Fruit fly (Drosophila melanogaster) whole organism, prepupa: Measurements from ENCODE around the gene AstC.

Source experiments
- Blimp-1 ChIP-seq: fragments of 200-800 bp; sonication (Bioruptor generic); optimal IDR thresholded peaks from 3 replicates; lab custom pipeline; 2017; ENCODE audit warnings: missing biosample characterization, missing genetic modification characterization, mild to moderate bottlenecking, moderate library complexity, missing genetic modification reagents
- CG10669 ChIP-seq: fragments of 200-800 bp; sonication (Bioruptor generic); optimal IDR thresholded peaks from 3 replicates; lab custom pipeline; 2018; ENCODE audit warnings: missing biosample characterization, mild to moderate bottlenecking, missing genetic modification characterization, moderate library complexity
- CG11294 ChIP-seq: fragments of 200-800 bp; sonication (Bioruptor generic); IDR thresholded peaks from 2 replicates; pipeline ENCODE4 v1.3.6; 2022; ENCODE audit warnings: missing biosample characterization, missing genetic modification characterization
- CG11902 ChIP-seq: fragments of 200-800 bp; sonication (Bioruptor generic); optimal IDR thresholded peaks from 3 replicates; lab custom pipeline; 2016; ENCODE audit warnings: missing biosample characterization, missing genetic modification characterization
- CG15336 ChIP-seq: fragments of 200-800 bp; sonication (Bioruptor generic); IDR thresholded peaks from 2 replicates; pipeline ENCODE4 v1.3.6; 2022; ENCODE audit warnings: missing biosample characterization, missing genetic modification characterization
- CG1621 ChIP-seq: fragments of 200-800 bp; sonication (Bioruptor generic); optimal IDR thresholded peaks from 3 replicates; lab custom pipeline; 2018; ENCODE audit warnings: missing biosample characterization, mild to moderate bottlenecking, missing genetic modification characterization
- CG3032 ChIP-seq: fragments of 200-800 bp; optimal IDR thresholded peaks from 2 replicates; lab custom pipeline; 2019; ENCODE audit warnings: missing biosample characterization, mild to moderate bottlenecking, missing genetic modification characterization, moderate library complexity
- CG31627 ChIP-seq: fragments of 200-800 bp; sonication (Bioruptor generic); optimal IDR thresholded peaks from 3 replicates; lab custom pipeline; 2016; ENCODE audit warnings: missing biosample characterization, missing genetic modification characterization
- CG34406 ChIP-seq: fragments of 200-800 bp; sonication (Bioruptor generic); optimal IDR thresholded peaks from 3 replicates; lab custom pipeline; 2016; ENCODE audit warnings: missing biosample characterization, missing genetic modification characterization
- CG3919 ChIP-seq: fragments of 200-800 bp; sonication (Bioruptor generic); optimal IDR thresholded peaks from 3 replicates; lab custom pipeline; 2016; ENCODE audit warnings: missing biosample characterization, missing genetic modification characterization
- CG4318 ChIP-seq: fragments of 200-800 bp; sonication (Bioruptor generic); optimal IDR thresholded peaks from 3 replicates; lab custom pipeline; 2017; ENCODE audit warnings: missing biosample characterization, mild to moderate bottlenecking, missing genetic modification characterization
- CG6808 ChIP-seq: fragments of 200-800 bp; sonication (Bioruptor generic); optimal IDR thresholded peaks from 3 replicates; lab custom pipeline; 2017; ENCODE audit warnings: missing biosample characterization, missing genetic modification characterization, mild to moderate bottlenecking, moderate library complexity, missing genetic modification reagents
- CG6854 ChIP-seq: fragments of 200-800 bp; sonication (Bioruptor generic); optimal IDR thresholded peaks from 2 replicates; lab custom pipeline; 2017; ENCODE audit warnings: missing biosample characterization, mild to moderate bottlenecking, missing genetic modification characterization
- CG8119 ChIP-seq: fragments of 200-800 bp; sonication (Bioruptor generic); IDR thresholded peaks from 3 replicates; pipeline ENCODE4 v1.3.6; 2022; ENCODE audit warnings: missing biosample characterization, missing genetic modification characterization
- CG8632 ChIP-seq: fragments of 200-800 bp; sonication (Bioruptor generic); optimal IDR thresholded peaks from 3 replicates; lab custom pipeline; 2016; ENCODE audit warnings: missing biosample characterization, missing genetic modification characterization
- CG9139 ChIP-seq: fragments of 200-800 bp; sonication (Bioruptor generic); optimal IDR thresholded peaks from 3 replicates; lab custom pipeline; 2017; ENCODE audit warnings: missing biosample characterization, mild to moderate bottlenecking, missing genetic modification characterization
- Eip93F ChIP-seq: fragments of 200-800 bp; sonication (Bioruptor generic); optimal IDR thresholded peaks from 2 replicates; lab custom pipeline; 2016; ENCODE audit warnings: missing biosample characterization, mild to moderate bottlenecking, missing genetic modification characterization
- Ets21C ChIP-seq: fragments of 200-800 bp; sonication (Bioruptor generic); optimal IDR thresholded peaks from 3 replicates; lab custom pipeline; 2016; ENCODE audit warnings: missing biosample characterization, missing genetic modification characterization
- Ets96B ChIP-seq: fragments of 200-800 bp; optimal IDR thresholded peaks from 2 replicates; lab custom pipeline; 2019; ENCODE audit warnings: missing biosample characterization, mild to moderate bottlenecking, missing genetic modification characterization, moderate library complexity
- Gug ChIP-seq: fragments of 200-800 bp; sonication (Bioruptor generic); IDR thresholded peaks from 2 replicates; pipeline ENCODE4 v1.3.6; 2022; ENCODE audit warnings: missing biosample characterization, missing genetic modification characterization
- Hr38 ChIP-seq: sonication (Bioruptor generic); optimal IDR thresholded peaks from 2 replicates; lab custom pipeline; 2016; ENCODE audit warnings: missing biosample characterization, missing genetic modification characterization
- Hr4 ChIP-seq: fragments of 200-800 bp; sonication (Bioruptor generic); optimal IDR thresholded peaks from 3 replicates; lab custom pipeline; 2016; ENCODE audit warnings: missing biosample characterization, missing genetic modification characterization
- Lpt ChIP-seq: fragments of 200-800 bp; sonication (Bioruptor generic); optimal IDR thresholded peaks from 3 replicates; lab custom pipeline; 2016; ENCODE audit warnings: missing biosample characterization, missing genetic modification characterization
- Met ChIP-seq: fragments of 200-800 bp; sonication (Bioruptor generic); optimal IDR thresholded peaks from 3 replicates; lab custom pipeline; 2016; ENCODE audit warnings: missing biosample characterization, missing genetic modification characterization
- Sox102F ChIP-seq: fragments of 200-800 bp; sonication (Bioruptor generic); optimal IDR thresholded peaks from 2 replicates; lab custom pipeline; 2016; ENCODE audit warnings: missing biosample characterization, mild to moderate bottlenecking, missing genetic modification characterization
- Sox14 ChIP-seq: fragments of 200-800 bp; sonication (Bioruptor generic); optimal IDR thresholded peaks from 3 replicates; lab custom pipeline; 2016; ENCODE audit warnings: missing biosample characterization, missing genetic modification characterization
- Sox15 ChIP-seq: fragments of 200-800 bp; sonication (Bioruptor generic); optimal IDR thresholded peaks from 3 replicates; lab custom pipeline; 2016; ENCODE audit warnings: missing biosample characterization, missing genetic modification characterization
- achi ChIP-seq: fragments of 200-800 bp; sonication (Bioruptor generic); optimal IDR thresholded peaks from 3 replicates; lab custom pipeline; 2016; ENCODE audit warnings: missing biosample characterization, missing genetic modification characterization
- acj6 ChIP-seq: fragments of 200-800 bp; sonication (Bioruptor generic); optimal IDR thresholded peaks from 3 replicates; lab custom pipeline; 2016; ENCODE audit warnings: missing biosample characterization, missing genetic modification characterization
- dsx ChIP-seq: fragments of 200-800 bp; optimal IDR thresholded peaks from 3 replicates; lab custom pipeline; 2019; ENCODE audit warnings: missing biosample characterization, mild to moderate bottlenecking, missing genetic modification characterization, moderate library complexity; ENCODE audit not compliant: poor library complexity, severe bottlenecking
- esn ChIP-seq: fragments of 200-800 bp; sonication (Bioruptor generic); optimal IDR thresholded peaks from 2 replicates; lab custom pipeline; 2016; ENCODE audit warnings: missing biosample characterization, mild to moderate bottlenecking, missing genetic modification characterization, moderate library complexity
- fd59A ChIP-seq: fragments of 200-800 bp; sonication (Bioruptor generic); optimal IDR thresholded peaks from 2 replicates; lab custom pipeline; 2017; ENCODE audit warnings: missing biosample characterization, mild to moderate bottlenecking, missing genetic modification characterization, missing genetic modification reagents
- fd85E ChIP-seq: fragments of 200-800 bp; sonication (Bioruptor generic); optimal IDR thresholded peaks from 3 replicates; lab custom pipeline; 2016; ENCODE audit warnings: missing biosample characterization, missing genetic modification characterization
- fkh ChIP-seq: fragments of 200-800 bp; sonication (Bioruptor generic); optimal IDR thresholded peaks from 3 replicates; lab custom pipeline; 2017; ENCODE audit warnings: missing biosample characterization, mild to moderate bottlenecking, missing genetic modification characterization, moderate library complexity
- lz ChIP-seq: fragments of 200-800 bp; sonication (Bioruptor generic); optimal IDR thresholded peaks from 3 replicates; lab custom pipeline; 2016; ENCODE audit warnings: missing biosample characterization, missing genetic modification characterization
- net ChIP-seq: fragments of 200-800 bp; sonication (Bioruptor generic); optimal IDR thresholded peaks from 3 replicates; lab custom pipeline; 2016; ENCODE audit warnings: missing biosample characterization, missing genetic modification characterization
- salr ChIP-seq, 2 experiments: fragments of 200-800 bp; sonication (Bioruptor generic); optimal IDR thresholded peaks; 3 replicates each; lab custom pipeline; 2016 to 2018; ENCODE audit warnings: missing biosample characterization in 2 of 2, missing genetic modification characterization in 2 of 2, mild to moderate bottlenecking in 1 of 2
- spab ChIP-seq: fragments of 200-800 bp; sonication (Bioruptor generic); optimal IDR thresholded peaks from 2 replicates; lab custom pipeline; 2017; ENCODE audit warnings: missing biosample characterization, mild to moderate bottlenecking, missing genetic modification characterization, missing genetic modification reagents
- ss ChIP-seq, 2 experiments: fragments of 200-800 bp; sonication (Bioruptor generic); optimal IDR thresholded peaks; 2 replicates in 1 of 2; 3 replicates in 1 of 2; lab custom pipeline; 2017 to 2018; ENCODE audit warnings: mild to moderate bottlenecking in 2 of 2, missing biosample characterization in 2 of 2, missing genetic modification characterization in 2 of 2, moderate library complexity in 1 of 2
- vri ChIP-seq: fragments of 200-800 bp; sonication (Bioruptor generic); optimal IDR thresholded peaks from 3 replicates; lab custom pipeline; 2016; ENCODE audit warnings: missing biosample characterization, mild to moderate bottlenecking, missing genetic modification characterization

Gene AstC

dm6 chr2L:11027213-11027612, 54.0 kb downstream of the AstC start:
- no peak for TF ChIP-seq CG3919 (GFP tag; lab: Kevin White, UChicago)
- no peak for TF ChIP-seq Sox15 (GFP tag; lab: Kevin White, UChicago)
- TF ChIP-seq CG9139 (GFP tag; lab: Kevin White, UChicago), result peak; percentile 5
- TF ChIP-seq CG3032 (tag; lab: Kevin White, UChicago), result no peak
- TF ChIP-seq CG8632 (GFP tag; lab: Kevin White, UChicago), result no peak
- TF ChIP-seq achi (GFP tag; lab: Kevin White, UChicago), result no peak
- no peak for TF ChIP-seq spab (GFP tag; lab: Kevin White, UChicago)
- TF ChIP-seq Blimp-1 (GFP tag; lab: Kevin White, UChicago), result no peak
- TF ChIP-seq lz (GFP tag; lab: Kevin White, UChicago), result no peak
- TF ChIP-seq Ets21C (GFP tag; lab: Kevin White, UChicago), result no peak
- no peak for TF ChIP-seq salr (GFP tag; optimal IDR thresholded peaks at IDR 0.05; lab: Kevin White, UChicago)
- TF ChIP-seq Ets96B (tag; lab: Kevin White, UChicago), result no peak
- no peak for TF ChIP-seq esn
- TF ChIP-seq CG1621 (tag; lab: Kevin White, UChicago), result no peak
- no peak for TF ChIP-seq CG4318 (GFP tag; lab: Kevin White, UChicago)
- peak; percentile 11 for TF ChIP-seq CG6808 (GFP tag; lab: Kevin White, UChicago)
- TF ChIP-seq Hr4, result no peak
- no peak for TF ChIP-seq CG15336
- TF ChIP-seq vri (GFP tag; lab: Kevin White, UChicago), result no peak
- TF ChIP-seq Lpt, result peak; percentile 21
- TF ChIP-seq Sox14 (GFP tag; lab: Kevin White, UChicago), result no peak
- no peak for TF ChIP-seq CG34406 (GFP tag; lab: Kevin White, UChicago)
- TF ChIP-seq CG8119, result no peak
- TF ChIP-seq dsx (GFP tag; lab: Kevin White, UChicago), result peak; percentile 92
- TF ChIP-seq CG6854 (GFP tag; lab: Kevin White, UChicago), result no peak
- TF ChIP-seq fd85E (GFP tag; lab: Kevin White, UChicago), result no peak
- TF ChIP-seq Gug (GFP tag; lab: Robert Waterston, UW), result no peak
- TF ChIP-seq fkh (GFP tag; lab: Kevin White, UChicago), result no peak
- TF ChIP-seq CG10669 (GFP tag; lab: Kevin White, UChicago), result no peak
- TF ChIP-seq fd59A (GFP tag; lab: Kevin White, UChicago), result no peak
- TF ChIP-seq Hr38 (GFP tag; lab: Kevin White, UChicago), result no peak
- TF ChIP-seq CG31627 (GFP tag; lab: Kevin White, UChicago), result no peak
- no peak for TF ChIP-seq net (GFP tag; lab: Kevin White, UChicago)
- TF ChIP-seq ss (GFP tag; optimal IDR thresholded peaks at IDR 0.05; lab: Kevin White, UChicago), result peak; percentile 16 to 20
- TF ChIP-seq Eip93F (GFP tag; lab: Kevin White, UChicago), result no peak
- no peak for TF ChIP-seq acj6 (GFP tag; lab: Kevin White, UChicago)
- TF ChIP-seq CG11294 (GFP tag; lab: Robert Waterston, UW), result no peak
- TF ChIP-seq Sox102F (GFP tag; lab: Kevin White, UChicago), result no peak
- TF ChIP-seq Met (GFP tag; lab: Kevin White, UChicago), result no peak
- TF ChIP-seq CG11902, result no peak
